Worm (Caenorhabditis elegans) whole organism, young adult: ENCODE data around the gene abce-1.

Source experiments
- B0336.3 ChIP-seq: fragments of 200-800 bp; sonication (Bioruptor generic); IDR thresholded peaks from 2 replicates; pipeline ENCODE4 v1.3.6; 2022; ENCODE audit warnings: missing genetic modification characterization, missing compliant biosample characterization
- C06A6.2 ChIP-seq: fragments of 200-800 bp; sonication (Bioruptor generic); conservative IDR thresholded peaks from 2 replicates; pipeline ENCODE4 v1.3.6; 2022; ENCODE audit warnings: missing genetic modification characterization, missing compliant biosample characterization
- D2030.7 ChIP-seq: fragments of 200-800 bp; sonication (Bioruptor generic); IDR thresholded peaks from 2 replicates; pipeline ENCODE4 v1.3.6; 2022; ENCODE audit warnings: missing genetic modification reagents, missing genetic modification characterization, missing compliant biosample characterization
- F22D6.2 ChIP-seq: sonication (generic microtip); optimal IDR thresholded peaks from 2 replicates; lab custom pipeline; 2016; ENCODE audit warnings: mild to moderate bottlenecking, missing genetic modification characterization, missing compliant biosample characterization
- F52B5.7 ChIP-seq: sonication (generic microtip); optimal IDR thresholded peaks from 2 replicates; lab custom pipeline; 2016; ENCODE audit warnings: mild to moderate bottlenecking, missing genetic modification characterization, missing compliant biosample characterization
- K12H6.12 ChIP-seq: fragments of 200-800 bp; sonication (Bioruptor generic); optimal IDR thresholded peaks from 2 replicates; lab custom pipeline; 2018; ENCODE audit warnings: mild to moderate bottlenecking, missing genetic modification characterization, missing compliant biosample characterization
- Y53G8AR.9 ChIP-seq: fragments of 200-800 bp; sonication (Bioruptor generic); conservative IDR thresholded peaks from 2 replicates; pipeline ENCODE4 v1.3.6; 2022; ENCODE audit warnings: missing genetic modification reagents, missing genetic modification characterization, missing compliant biosample characterization
- attf-5 ChIP-seq: fragments of 200-800 bp; sonication (Bioruptor generic); optimal IDR thresholded peaks from 2 replicates; lab custom pipeline; 2018; ENCODE audit warnings: mild to moderate bottlenecking, missing genetic modification characterization, missing compliant biosample characterization
- attf-6 ChIP-seq: fragments of 200-800 bp; sonication (Bioruptor generic); IDR thresholded peaks from 2 replicates; pipeline ENCODE4 v1.3.6; 2022; ENCODE audit warnings: missing genetic modification reagents, missing genetic modification characterization, missing compliant biosample characterization
- cebp-1 ChIP-seq, 2 experiments: fragments of 200-800 bp in 1 of 2; sonication (Bioruptor generic) in 1 of 2; sonication (generic microtip) in 1 of 2; IDR thresholded peaks in 1 of 2; optimal IDR thresholded peaks in 1 of 2; 2 replicates each; pipeline versions ENCODE4 v1.3.6 to Lab custom; 2017 to 2022; ENCODE audit warnings: missing compliant biosample characterization in 2 of 2, missing genetic modification characterization in 2 of 2, mild to moderate bottlenecking in 1 of 2, missing genetic modification reagents in 1 of 2, moderate library complexity in 1 of 2
- ceh-27 ChIP-seq: fragments of 200-800 bp; sonication (Bioruptor generic); optimal IDR thresholded peaks from 2 replicates; lab custom pipeline; 2018; ENCODE audit warnings: mild to moderate bottlenecking, missing genetic modification characterization, moderate library complexity, missing compliant biosample characterization
- ceh-40 ChIP-seq: fragments of 200-800 bp; sonication (Bioruptor generic); IDR thresholded peaks from 2 replicates; pipeline ENCODE4 v1.3.6; 2022; ENCODE audit warnings: missing genetic modification characterization, missing compliant biosample characterization
- ceh-58 ChIP-seq: fragments of 200-800 bp; sonication (Bioruptor generic); IDR thresholded peaks from 2 replicates; pipeline ENCODE4 v1.3.6; 2022; ENCODE audit warnings: missing genetic modification characterization, missing compliant biosample characterization
- ceh-79 ChIP-seq: sonication (generic microtip); optimal IDR thresholded peaks from 2 replicates; lab custom pipeline; 2017; ENCODE audit warnings: mild to moderate bottlenecking, missing genetic modification characterization, missing compliant biosample characterization
- chd-7 ChIP-seq: sonication (generic microtip); optimal IDR thresholded peaks from 2 replicates; lab custom pipeline; 2016; ENCODE audit warnings: mild to moderate bottlenecking, missing genetic modification characterization, moderate library complexity, missing compliant biosample characterization
- dox-1 ChIP-seq: fragments of 200-800 bp; sonication (Bioruptor generic); IDR thresholded peaks from 2 replicates; pipeline ENCODE4 v1.3.6; 2022; ENCODE audit warnings: missing genetic modification reagents, missing genetic modification characterization, missing compliant biosample characterization
- efl-1 ChIP-seq: fragments of 150-350 bp; optimal IDR thresholded peaks from 2 replicates; lab custom pipeline; 2014; ENCODE audit warnings: missing biosample characterization, missing genetic modification reagents, missing genetic modification characterization
- ets-4 ChIP-seq: fragments of 200-800 bp; sonication (Bioruptor generic); optimal IDR thresholded peaks from 2 replicates; lab custom pipeline; 2018; ENCODE audit warnings: mild to moderate bottlenecking, missing genetic modification characterization, missing compliant biosample characterization
- hlh-12 ChIP-seq: sonication (generic microtip); optimal IDR thresholded peaks from 2 replicates; lab custom pipeline; 2016; ENCODE audit warnings: missing genetic modification characterization, missing compliant biosample characterization
- hmg-1.2 ChIP-seq: fragments of 200-800 bp; sonication (Bioruptor generic); IDR thresholded peaks from 2 replicates; pipeline ENCODE4 v1.3.6; 2022; ENCODE audit warnings: missing genetic modification reagents, missing genetic modification characterization, missing compliant biosample characterization
- lin-35 ChIP-seq, 3 experiments: fragments of 150-350 bp in 2 of 3; sonication (generic microtip) in 1 of 3; optimal IDR thresholded peaks; 2 replicates each; lab custom pipeline; 2014 to 2018; ENCODE audit warnings: missing biosample characterization in 3 of 3, missing genetic modification characterization in 3 of 3, missing genetic modification reagents in 3 of 3
- lin-40 ChIP-seq: sonication (generic microtip); optimal IDR thresholded peaks from 2 replicates; lab custom pipeline; 2016; ENCODE audit warnings: missing genetic modification characterization, mild to moderate bottlenecking, missing compliant biosample characterization, missing genotype, missing genetic modification reagents
- lsl-1 ChIP-seq: fragments of 200-800 bp; sonication (Bioruptor generic); optimal IDR thresholded peaks from 2 replicates; lab custom pipeline; 2018; ENCODE audit warnings: mild to moderate bottlenecking, missing genetic modification characterization, moderate library complexity, missing compliant biosample characterization
- madf-8 ChIP-seq: fragments of 200-800 bp; sonication (Bioruptor generic); conservative IDR thresholded peaks from 2 replicates; pipeline ENCODE4 v1.3.6; 2022; ENCODE audit warnings: missing genetic modification reagents, missing genetic modification characterization, missing compliant biosample characterization
- mcd-1 ChIP-seq: fragments of 200-800 bp; sonication (Bioruptor generic); IDR thresholded peaks from 2 replicates; pipeline ENCODE4 v1.3.6; 2022; ENCODE audit warnings: missing genetic modification reagents, missing genetic modification characterization, missing compliant biosample characterization
- mel-28 ChIP-seq: sonication (generic microtip); optimal IDR thresholded peaks from 2 replicates; lab custom pipeline; 2016; ENCODE audit warnings: borderline replicate concordance, mild to moderate bottlenecking, missing genetic modification characterization, missing compliant biosample characterization
- nfya-1 ChIP-seq: sonication (generic microtip); optimal IDR thresholded peaks from 2 replicates; lab custom pipeline; 2017; ENCODE audit warnings: antibody characterized with exemption, missing compliant biosample characterization, missing genetic modification characterization, borderline replicate concordance; ENCODE audit not compliant: insufficient read depth
- nfya-2 ChIP-seq: fragments of 200-800 bp; sonication (Bioruptor generic); IDR thresholded peaks from 2 replicates; pipeline ENCODE4 v1.3.6; 2022; ENCODE audit warnings: missing genetic modification reagents, missing genetic modification characterization, missing compliant biosample characterization
- nhr-27 ChIP-seq: fragments of 200-800 bp; sonication (Bioruptor generic); optimal IDR thresholded peaks from 2 replicates; lab custom pipeline; 2018; ENCODE audit warnings: mild to moderate bottlenecking, missing genetic modification characterization, moderate library complexity, missing compliant biosample characterization
- pha-4 ChIP-seq: fragments of 150-350 bp; sonication (generic microtip); optimal IDR thresholded peaks from 2 replicates; lab custom pipeline; 2014; ENCODE audit warnings: missing biosample characterization, missing genetic modification reagents, missing genetic modification characterization
- rec-8 ChIP-seq, 2 experiments: sonication (generic microtip); optimal IDR thresholded peaks; 2 replicates each; lab custom pipeline; 2016; ENCODE audit warnings: mild to moderate bottlenecking in 2 of 2, missing genetic modification characterization in 2 of 2, missing genetic modification reagents in 2 of 2, missing genotype in 2 of 2, missing biosample characterization in 1 of 2, missing compliant biosample characterization in 1 of 2, moderate library complexity in 1 of 2
- snpc-1.3 ChIP-seq: sonication (generic microtip); optimal IDR thresholded peaks from 2 replicates; lab custom pipeline; 2017; ENCODE audit warnings: missing genetic modification characterization, mild to moderate bottlenecking, missing compliant biosample characterization, antibody characterized with exemption, moderate library complexity, missing genotype, missing genetic modification reagents; ENCODE audit not compliant: insufficient read depth
- snpc-3.4 ChIP-seq: sonication (generic microtip); optimal IDR thresholded peaks from 2 replicates; lab custom pipeline; 2017; ENCODE audit warnings: missing genetic modification characterization, mild to moderate bottlenecking, missing compliant biosample characterization, antibody characterized with exemption, moderate library complexity, missing genotype, missing genetic modification reagents
- snpc-4 ChIP-seq, 5 experiments: fragments of 150-350 bp in 1 of 5; sonication (generic microtip) in 4 of 5; optimal IDR thresholded peaks; 2 replicates each; lab custom pipeline; 2014 to 2018; ENCODE audit warnings: missing genetic modification characterization in 5 of 5, missing biosample characterization in 3 of 5, antibody characterized with exemption in 2 of 5, mild to moderate bottlenecking in 2 of 5, missing compliant biosample characterization in 2 of 5, missing genotype in 2 of 5, moderate library complexity in 2 of 5, missing genetic modification reagents in 1 of 5
- unc-62 ChIP-seq: fragments of 150-350 bp; optimal IDR thresholded peaks from 2 replicates; lab custom pipeline; 2014; ENCODE audit warnings: missing biosample characterization, missing genetic modification reagents, missing genetic modification characterization
- xnd-1 ChIP-seq: sonication (generic microtip); optimal IDR thresholded peaks from 2 replicates; lab custom pipeline; 2016; ENCODE audit warnings: missing genotype, missing genetic modification reagents, missing genetic modification characterization, missing compliant biosample characterization
- zfh-2 ChIP-seq: fragments of 200-800 bp; sonication (Bioruptor generic); conservative IDR thresholded peaks from 2 replicates; pipeline ENCODE4 v1.3.6; 2022; ENCODE audit warnings: missing genetic modification reagents, missing genetic modification characterization, missing compliant biosample characterization
- zim-3 ChIP-seq: sonication (generic microtip); optimal IDR thresholded peaks from 2 replicates; lab custom pipeline; 2017; ENCODE audit warnings: mild to moderate bottlenecking, missing genetic modification characterization, moderate library complexity, missing compliant biosample characterization
- ztf-28 ChIP-seq: fragments of 200-800 bp; sonication (Bioruptor generic); IDR thresholded peaks from 2 replicates; pipeline ENCODE4 v1.3.6; 2022; ENCODE audit warnings: missing genetic modification reagents, missing genetic modification characterization, missing compliant biosample characterization
- ztf-6 ChIP-seq: fragments of 200-800 bp; sonication (Bioruptor generic); IDR thresholded peaks from 2 replicates; pipeline ENCODE4 v1.3.6; 2022; ENCODE audit warnings: missing genetic modification reagents, missing genetic modification characterization, missing compliant biosample characterization

Gene abce-1

ce11 chrIII:13139301-13139700 is 14.3 kb upstream of the abce-1 start, which contains the start of gene bre-2:
bre-2 (minus strand) TSS chrIII:13139626.
- no peak for TF ChIP-seq unc-62 (GFP tag; lab: Kevin White, UChicago)
- TF ChIP-seq ets-4 (GFP tag; lab: Kevin White, UChicago), result no peak
- TF ChIP-seq ztf-6 (GFP tag; lab: Robert Waterston, UW), result no peak
- TF ChIP-seq xnd-1 (tag; lab: Kevin White, UChicago), result no peak
- TF ChIP-seq chd-7 (tag; lab: Kevin White, UChicago), result no peak
- no peak for TF ChIP-seq mel-28 (tag; lab: Kevin White, UChicago)
- TF ChIP-seq ceh-27, result no peak
- no peak for TF ChIP-seq rec-8 (tag; optimal IDR thresholded peaks at IDR 0.05; lab: Kevin White, UChicago)
- no peak for TF ChIP-seq snpc-3.4
- TF ChIP-seq hlh-12 (tag; lab: Kevin White, UChicago), result no peak
- no peak for TF ChIP-seq Y53G8AR.9 (GFP tag; lab: Robert Waterston, UW)
- TF ChIP-seq pha-4 (tag; lab: Kevin White, UChicago), result no peak
- TF ChIP-seq ceh-58 (GFP tag; lab: Robert Waterston, UW), result no peak
- no peak for TF ChIP-seq cebp-1 (GFP tag; IDR thresholded peaks at IDR 0.05; lab: Robert Waterston, UW)
- no peak for TF ChIP-seq cebp-1 (tag; optimal IDR thresholded peaks at IDR 0.05; lab: Kevin White, UChicago)
- TF ChIP-seq F22D6.2 (tag; lab: Kevin White, UChicago), result no peak
- TF ChIP-seq nfya-2, result no peak
- TF ChIP-seq ceh-79 (tag; lab: Kevin White, UChicago), result no peak
- no peak for TF ChIP-seq K12H6.12 (tag; lab: Kevin White, UChicago)

- TF ChIP-seq B0336.3 (GFP tag; lab: Robert Waterston, UW) (no peak), mcd-1 (GFP tag; lab: Robert Waterston, UW) (peak; percentile 75), nfya-1 (no peak), efl-1 (GFP tag; lab: Kevin White, UChicago) (peak; percentile 34), D2030.7 (GFP tag; lab: Robert Waterston, UW) (peak; percentile 33; the same call in 1 of the 2 replicates), lsl-1 (GFP tag; lab: Kevin White, UChicago) (peak; percentile 47), ceh-40 (GFP tag; lab: Robert Waterston, UW) (no peak)
These were observed 1.9 kb upstream of the abce-1 start for ce11 chrIII:13151765-13152164.

DNA sequence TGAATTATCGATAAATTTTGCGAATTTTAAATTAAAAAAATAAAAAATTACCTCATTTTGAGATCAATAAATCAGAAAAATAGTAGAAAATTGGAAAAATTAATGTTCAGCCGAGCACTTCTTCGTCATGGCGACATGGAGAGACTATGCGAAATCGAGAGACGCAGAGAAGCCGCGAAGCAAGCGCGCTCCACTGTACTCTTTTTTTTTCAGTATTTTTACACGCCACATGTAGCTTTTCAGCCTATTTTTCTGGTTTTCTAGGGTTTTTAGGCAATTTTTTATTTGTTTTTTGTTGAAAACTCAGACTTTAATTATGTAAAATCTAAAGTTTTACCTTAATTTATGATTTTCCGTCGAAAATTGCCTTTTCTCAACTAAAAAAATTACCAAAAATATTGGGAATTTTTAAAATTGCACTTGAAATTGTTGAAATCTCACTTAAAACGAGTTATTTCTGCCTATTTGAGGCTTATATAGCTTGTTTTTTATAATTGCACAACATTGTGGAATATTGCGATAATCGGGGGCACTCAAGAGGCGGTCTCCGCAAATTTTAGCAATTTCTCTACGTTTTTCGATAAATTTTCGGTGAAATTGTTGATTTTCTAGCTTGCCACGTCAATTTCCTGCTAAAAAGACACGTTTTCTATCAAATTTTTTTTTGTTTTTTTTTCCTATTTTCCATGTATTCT is 773 bp upstream of the abce-1 start, which contains the start of gene Y39E4B.10:
Gene Y39E4B.10 (minus strand): TSS at position 162 of the 695 bp plus-strand sequence.
- no peak for TF ChIP-seq K12H6.12 (tag; lab: Kevin White, UChicago)
- TF ChIP-seq zfh-2 (GFP tag; lab: Robert Waterston, UW), result no peak
- peak; percentile 22 for TF ChIP-seq efl-1 (GFP tag; lab: Kevin White, UChicago)
- peak in 1 of 3 experiments; percentile 21 for TF ChIP-seq lin-35 (GFP tag; optimal IDR thresholded peaks at IDR 0.05; lab: Kevin White, UChicago)
- TF ChIP-seq C06A6.2 (GFP tag; lab: Robert Waterston, UW), result no peak
- peak; percentile 99 for TF ChIP-seq hmg-1.2 (GFP tag; lab: Robert Waterston, UW)
- no peak for TF ChIP-seq nhr-27
- peak; percentile 96 for TF ChIP-seq mcd-1 (GFP tag; lab: Robert Waterston, UW)
- 0 out of 2 replicates have a peak, but pooled peaks have one; percentile 24 for TF ChIP-seq D2030.7 (GFP tag; lab: Robert Waterston, UW)
- TF ChIP-seq lin-40 (tag; lab: Kevin White, UChicago), result no peak

DNA sequence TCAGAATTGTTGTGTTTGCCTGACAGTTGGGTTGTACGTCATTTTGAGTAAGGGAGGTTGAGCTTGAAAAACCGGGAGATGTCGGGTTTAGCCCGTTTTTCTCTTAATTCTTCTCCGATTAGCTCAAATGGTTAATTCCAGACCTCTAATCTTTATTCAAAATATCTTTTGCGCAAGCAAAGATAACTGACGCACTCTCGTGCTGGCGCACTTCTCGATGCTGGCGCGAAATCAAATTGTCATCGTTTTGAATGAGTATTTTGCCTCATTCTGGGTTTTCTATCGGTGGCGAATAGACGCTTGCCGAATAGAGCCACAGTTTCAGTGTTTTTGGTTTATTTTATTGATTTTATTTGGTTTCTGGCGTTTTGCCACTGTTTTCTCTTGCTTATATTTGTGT is 7.0 kb downstream of the abce-1 start:
- TF ChIP-seq dox-1 (no peak), snpc-4 (GFP tag; optimal IDR thresholded peaks at IDR 0.05; lab: Kevin White, UChicago) (no peak), snpc-4 (tag; optimal IDR thresholded peaks at IDR 0.05; lab: Kevin White, UChicago) (no peak), efl-1 (GFP tag; lab: Kevin White, UChicago) (peak; percentile 45), F52B5.7 (no peak), snpc-1.3 (no peak), xnd-1 (tag; lab: Kevin White, UChicago) (peak; percentile 55), ceh-79 (tag; lab: Kevin White, UChicago) (no peak), attf-5 (GFP tag; lab: Kevin White, UChicago) (peak; percentile 34), attf-6 (GFP tag; lab: Robert Waterston, UW) (no peak), zim-3 (tag; lab: Kevin White, UChicago) (no peak), hlh-12 (tag; lab: Kevin White, UChicago) (no peak), ztf-28 (GFP tag; lab: Robert Waterston, UW) (no peak), madf-8 (GFP tag; lab: Robert Waterston, UW) (peak; percentile 74), lin-35 (GFP tag; optimal IDR thresholded peaks at IDR 0.05; lab: Kevin White, UChicago) (peak in 1 of 3 experiments; percentile 1)
